Fruit fly (Drosophila melanogaster): ENCODE measurements around the gene CG11398.

Gene CG11398

dm6 chrX:1233989-1234388 is 19.0 kb upstream of the CG11398 start:
- TF ChIP-seq CG9609 (GFP tag; optimal IDR thresholded peaks at IDR 0.05) (no peak), Oli (tag; optimal IDR thresholded peaks at IDR 0.05) (no peak), CG8924 (tag; optimal IDR thresholded peaks at IDR 0.05) (no peak), CG5245 (GFP tag; optimal IDR thresholded peaks at IDR 0.05) (no peak), Ets65A (GFP tag) (no peak), luna (GFP tag; optimal IDR thresholded peaks at IDR 0.05) (no peak), CG10979 (tag; optimal IDR thresholded peaks at IDR 0.05) (no peak), CG17385 (GFP tag; optimal IDR thresholded peaks at IDR 0.05) (no peak), CG4360 (GFP tag; IDR thresholded peaks at IDR 0.05) (peak; percentile 98), croc (GFP tag; conservative IDR thresholded peaks at IDR 0.05) (no peak), Hmx (GFP tag; optimal IDR thresholded peaks at IDR 0.05) (no peak), jigr1 (GFP tag; IDR thresholded peaks at IDR 0.05) (no peak), E2f1 (GFP tag; IDR thresholded peaks at IDR 0.05) (no peak), Doc2 (GFP tag; IDR thresholded peaks at IDR 0.05) (no peak), sug (tag; optimal IDR thresholded peaks at IDR 0.05) (no peak), knrl (GFP tag; IDR thresholded peaks at IDR 0.05; ENCODE audit: partially characterized antibody) (no peak), sima (GFP tag; optimal IDR thresholded peaks at IDR 0.05) (no peak), chn (GFP tag; optimal IDR thresholded peaks at IDR 0.05) (peak; percentile 58), stwl (tag; optimal IDR thresholded peaks at IDR 0.05) (no peak), Sox102F (GFP tag; optimal IDR thresholded peaks at IDR 0.05) (no peak), Aef1 (GFP tag; IDR thresholded peaks at IDR 0.05) (no peak), CG7839 (tag; optimal IDR thresholded peaks at IDR 0.05) (no peak), Pdp1 (GFP tag; optimal IDR thresholded peaks at IDR 0.05) (no peak), Med (GFP tag) (peak; percentile 56), CG1024 (GFP tag; IDR thresholded peaks at IDR 0.05) (no peak), nom (GFP tag; optimal IDR thresholded peaks at IDR 0.05) (no peak), salm (tag; optimal IDR thresholded peaks at IDR 0.05) (no peak), Nf-YB (GFP tag; optimal IDR thresholded peaks at IDR 0.05) (no peak), CG7987 (GFP tag; optimal IDR thresholded peaks at IDR 0.05) (no peak), CG15073 (GFP tag; optimal IDR thresholded peaks at IDR 0.05) (no peak), zen (tag; optimal IDR thresholded peaks at IDR 0.05) (no peak), CG15011 (GFP tag; optimal IDR thresholded peaks at IDR 0.05) (no peak), lmd (GFP tag; IDR thresholded peaks at IDR 0.05) (no peak), chm (GFP tag; IDR thresholded peaks at IDR 0.05) (no peak), CG12236 (GFP tag; optimal IDR thresholded peaks at IDR 0.05) (no peak), CkIIα-i1 (GFP tag; IDR thresholded peaks at IDR 0.05) (no peak), bowl (GFP tag; IDR thresholded peaks at IDR 0.05) (no peak), cas (GFP tag; IDR thresholded peaks at IDR 0.05) (no peak), CG34422 (GFP tag; IDR thresholded peaks at IDR 0.05) (0 out of 3 replicates have a peak, but pooled peaks have one; percentile 35), wor (GFP tag; IDR thresholded peaks at IDR 0.05) (no peak), CHES-1-like (GFP tag; optimal IDR thresholded peaks at IDR 0.05) (no peak), CG17802 (tag; optimal IDR thresholded peaks at IDR 0.05) (no peak), lab (GFP tag; optimal IDR thresholded peaks at IDR 0.05) (no peak), CG33213 (GFP tag; optimal IDR thresholded peaks at IDR 0.05) (no peak), cg (GFP tag; optimal IDR thresholded peaks at IDR 0.05) (peak; percentile 90), CG16815 (GFP tag; optimal IDR thresholded peaks at IDR 0.05) (no peak), CG31365 (tag; optimal IDR thresholded peaks at IDR 0.05) (no peak), dan (GFP tag; IDR thresholded peaks at IDR 0.05) (no peak), dysf (GFP tag; IDR thresholded peaks at IDR 0.05) (no peak), CG14050 (GFP tag; IDR thresholded peaks at IDR 0.05) (no peak), CG16813 (GFP tag; IDR thresholded peaks at IDR 0.05; ENCODE audit: partially characterized antibody) (no peak), nmo (GFP tag; optimal IDR thresholded peaks at IDR 0.05) (no peak)

Data from whole organism, embryonic.